Worm (Caenorhabditis elegans) whole organism, late embryonic: ENCODE results near the gene F29G9.1.
A peak's percentile ranks its signal among the peaks of the same experiment; 100 is the strongest.
"Not testable (repeated sequence)": the region's sequence is repeated elsewhere in the genome, so short reads cannot be mapped to it uniquely, and the experiment has no call there.

Experiments
- C08G9.2 ChIP-seq: sonication (generic microtip); optimal IDR thresholded peaks from 2 replicates; lab custom pipeline; 2016; ENCODE audit warnings: mild to moderate bottlenecking, missing genetic modification characterization, moderate library complexity, missing compliant biosample characterization
- C38D4.7 ChIP-seq: fragments of 200-800 bp; sonication (Bioruptor generic); optimal IDR thresholded peaks from 2 replicates; lab custom pipeline; 2018; ENCODE audit warnings: mild to moderate bottlenecking, missing genetic modification characterization, moderate library complexity, missing compliant biosample characterization
- K02D7.2 ChIP-seq: sonication (generic microtip); optimal IDR thresholded peaks from 2 replicates; lab custom pipeline; 2017; ENCODE audit warnings: mild to moderate bottlenecking, missing genetic modification characterization, missing compliant biosample characterization
- K09A11.1 ChIP-seq: sonication (generic microtip); optimal IDR thresholded peaks from 2 replicates; lab custom pipeline; 2017; ENCODE audit warnings: antibody characterized with exemption, mild to moderate bottlenecking, missing genetic modification characterization, missing compliant biosample characterization; ENCODE audit not compliant: insufficient read depth
- Y22D7AL.16 ChIP-seq: sonication (generic microtip); optimal IDR thresholded peaks from 2 replicates; lab custom pipeline; 2016; ENCODE audit warnings: missing genetic modification characterization, missing compliant biosample characterization
- ama-1 ChIP-seq: fragments of 150-350 bp; optimal IDR thresholded peaks from 2 replicates; lab custom pipeline; 2014
- ceh-14 ChIP-seq: sonication (generic microtip); optimal IDR thresholded peaks from 2 replicates; lab custom pipeline; 2016; ENCODE audit warnings: missing genotype, missing genetic modification characterization, missing compliant biosample characterization
- ceh-18 ChIP-seq: sonication (generic microtip); optimal IDR thresholded peaks from 2 replicates; lab custom pipeline; 2016; ENCODE audit warnings: missing genetic modification characterization, missing compliant biosample characterization
- ceh-2 ChIP-seq: sonication (generic microtip); optimal IDR thresholded peaks from 2 replicates; lab custom pipeline; 2016; ENCODE audit warnings: missing genotype, missing genetic modification characterization, missing compliant biosample characterization
- ceh-22 ChIP-seq: sonication (generic microtip); optimal IDR thresholded peaks from 2 replicates; lab custom pipeline; 2017; ENCODE audit warnings: missing biosample characterization, missing genetic modification characterization
- ceh-30 ChIP-seq: fragments of 150-350 bp; optimal IDR thresholded peaks from 2 replicates; lab custom pipeline; 2014; ENCODE audit warnings: missing biosample characterization, missing genetic modification characterization
- ceh-31 ChIP-seq: sonication (generic microtip); optimal IDR thresholded peaks from 2 replicates; lab custom pipeline; 2016; ENCODE audit warnings: missing genetic modification characterization, missing compliant biosample characterization
- ceh-34 ChIP-seq: sonication (generic microtip); optimal IDR thresholded peaks from 2 replicates; lab custom pipeline; 2016; ENCODE audit warnings: mild to moderate bottlenecking, missing genetic modification characterization, missing compliant biosample characterization
- ceh-45 ChIP-seq: fragments of 200-800 bp; sonication (Bioruptor generic); IDR thresholded peaks from 2 replicates; pipeline ENCODE4 v1.3.6; 2022; ENCODE audit warnings: missing genetic modification reagents, missing genetic modification characterization, missing compliant biosample characterization
- ceh-48 ChIP-seq: sonication (generic microtip); optimal IDR thresholded peaks from 2 replicates; lab custom pipeline; 2016; ENCODE audit warnings: missing genetic modification characterization, inconsistent platforms, missing compliant biosample characterization
- ceh-9 ChIP-seq: sonication (generic microtip); optimal IDR thresholded peaks from 2 replicates; lab custom pipeline; 2016; ENCODE audit warnings: mild to moderate bottlenecking, missing genetic modification characterization, inconsistent platforms, missing compliant biosample characterization
- elt-2 ChIP-seq: sonication (generic microtip); optimal IDR thresholded peaks from 2 replicates; lab custom pipeline; 2016; ENCODE audit warnings: missing genetic modification reagents, missing genetic modification characterization, missing compliant biosample characterization
- hlh-13 ChIP-seq: fragments of 200-800 bp; sonication (Bioruptor generic); optimal IDR thresholded peaks from 2 replicates; lab custom pipeline; 2018; ENCODE audit warnings: mild to moderate bottlenecking, missing genetic modification characterization, missing compliant biosample characterization
- hlh-30 ChIP-seq: sonication (generic microtip); optimal IDR thresholded peaks from 2 replicates; lab custom pipeline; 2017; ENCODE audit warnings: antibody characterized with exemption, missing genetic modification characterization, missing compliant biosample characterization; ENCODE audit not compliant: insufficient read depth
- hlh-6 ChIP-seq: sonication (generic microtip); optimal IDR thresholded peaks from 2 replicates; lab custom pipeline; 2016; ENCODE audit warnings: missing genotype, missing genetic modification characterization, missing compliant biosample characterization
- hlh-8 ChIP-seq: sonication (generic microtip); optimal IDR thresholded peaks from 2 replicates; lab custom pipeline; 2016; ENCODE audit warnings: missing genotype, missing genetic modification characterization, missing compliant biosample characterization
- nfya-1 ChIP-seq: sonication (generic microtip); optimal IDR thresholded peaks from 2 replicates; lab custom pipeline; 2017; ENCODE audit warnings: missing genetic modification characterization, mild to moderate bottlenecking, missing compliant biosample characterization, antibody characterized with exemption, moderate library complexity
- nhr-11 ChIP-seq: fragments of 150-350 bp; optimal IDR thresholded peaks from 2 replicates; lab custom pipeline; 2014; ENCODE audit warnings: missing biosample characterization, missing genetic modification characterization
- odd-2 ChIP-seq: sonication (generic microtip); optimal IDR thresholded peaks from 2 replicates; lab custom pipeline; 2017; ENCODE audit warnings: antibody characterized with exemption, mild to moderate bottlenecking, missing genetic modification characterization, missing compliant biosample characterization
- pha-4 ChIP-seq: fragments of 150-350 bp; optimal IDR thresholded peaks from 2 replicates; lab custom pipeline; 2018; ENCODE audit warnings: missing biosample characterization, missing genetic modification reagents, missing genetic modification characterization
- pros-1 ChIP-seq: fragments of 150-350 bp; optimal IDR thresholded peaks from 2 replicates; lab custom pipeline; 2014; ENCODE audit warnings: missing biosample characterization, missing genetic modification reagents, missing genetic modification characterization
- rnt-1 ChIP-seq: sonication (generic microtip); optimal IDR thresholded peaks from 2 replicates; lab custom pipeline; 2016; ENCODE audit warnings: missing genetic modification characterization, missing compliant biosample characterization
- syd-9 ChIP-seq: sonication (generic microtip); optimal IDR thresholded peaks from 2 replicates; lab custom pipeline; 2016; ENCODE audit warnings: mild to moderate bottlenecking, missing genetic modification characterization, moderate library complexity, missing compliant biosample characterization
- tbx-2 ChIP-seq: sonication (generic microtip); optimal IDR thresholded peaks from 2 replicates; lab custom pipeline; 2016; ENCODE audit warnings: missing genetic modification characterization, missing compliant biosample characterization
- ttx-3 ChIP-seq: sonication (generic microtip); optimal IDR thresholded peaks from 2 replicates; lab custom pipeline; 2016; ENCODE audit warnings: missing genetic modification reagents, missing genetic modification characterization, missing compliant biosample characterization
- unc-42 ChIP-seq: sonication (generic microtip); optimal IDR thresholded peaks from 2 replicates; lab custom pipeline; 2016; ENCODE audit warnings: missing genotype, missing genetic modification characterization, missing compliant biosample characterization
- unc-55 ChIP-seq: sonication (generic microtip); optimal IDR thresholded peaks from 2 replicates; lab custom pipeline; 2017; ENCODE audit warnings: missing biosample characterization, missing genetic modification reagents, missing genetic modification characterization

The F29G9.1 gene

DNA sequence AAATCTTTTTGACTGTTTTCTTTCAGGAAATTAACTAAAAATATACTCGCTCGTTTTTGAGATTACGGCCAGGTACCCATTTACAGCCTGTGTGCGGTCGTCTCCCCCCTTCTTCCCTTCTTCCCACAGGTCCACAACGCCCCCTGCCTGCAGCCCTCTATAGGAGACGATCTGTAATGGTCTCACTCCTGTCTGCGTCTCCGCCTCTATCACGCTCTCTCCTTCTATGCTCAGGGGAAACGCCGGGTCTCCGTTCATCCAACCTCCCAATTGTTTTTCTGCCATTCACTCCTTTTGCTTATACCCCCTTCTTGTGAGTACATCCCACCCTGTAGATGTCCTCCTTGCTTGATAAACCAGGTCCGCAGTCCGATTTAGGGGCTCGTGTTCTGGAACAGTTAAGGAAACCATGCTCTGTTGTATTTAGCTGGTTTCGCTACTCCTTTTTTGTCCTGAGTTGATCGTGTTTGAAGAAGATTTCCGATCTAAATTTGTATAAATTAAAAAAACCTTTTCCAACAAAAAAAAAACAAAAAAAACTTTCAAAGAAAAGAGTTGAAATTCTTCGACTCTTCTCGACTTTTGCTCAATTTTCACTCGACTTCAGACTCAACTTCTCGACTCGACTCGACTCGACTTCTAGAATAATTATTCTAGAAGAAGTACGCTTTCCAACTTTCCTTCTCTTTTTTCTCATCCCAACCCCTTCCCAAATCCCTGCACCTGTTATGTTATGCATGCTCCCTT lies at the start of gene F29G9.1:
TSS of gene F29G9.1 (plus strand) at position 697 of the 747 bp plus-strand sequence.
- not testable (repeated sequence) for TF ChIP-seq ceh-30, tbx-2, ceh-22 (tag; lab: Kevin White, UChicago)
- TF ChIP-seq, all 69 proteins: peak for 0; not testable (repeated sequence) for 69

DNA sequence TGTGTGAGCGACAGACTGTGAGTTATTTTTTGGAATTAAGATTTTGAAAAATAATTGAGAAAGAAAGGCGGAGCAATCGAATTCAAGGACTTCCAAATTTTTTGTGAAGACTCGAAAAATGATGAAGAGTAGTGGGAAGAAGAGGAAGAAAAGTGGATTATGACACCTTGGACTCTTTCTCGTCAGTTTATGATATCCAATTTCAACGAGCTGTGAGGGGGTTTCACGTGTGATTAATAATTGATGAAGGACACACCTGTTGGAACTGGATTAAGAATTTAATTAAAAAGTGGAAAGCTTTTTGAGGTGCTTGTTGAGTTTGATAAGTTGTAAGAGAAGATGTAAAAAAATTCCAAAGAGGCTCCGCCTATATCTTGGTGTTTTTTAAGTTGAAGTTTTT lies 48.5 kb upstream of the F29G9.1 start, which contains the start of gene fut-8:
TSS of gene fut-8 (minus strand) at position 101 of the 400 bp plus-strand sequence.
- no peak for TF ChIP-seq hlh-30 (tag; lab: Kevin White, UChicago)
- no peak for TF ChIP-seq elt-2 (tag; lab: Kevin White, UChicago)
- TF ChIP-seq pros-1: no peak
- peak; percentile 42 for TF ChIP-seq ceh-34 (tag; lab: Kevin White, UChicago)
- TF ChIP-seq hlh-13 (GFP tag; lab: Kevin White, UChicago): no peak
- TF ChIP-seq hlh-6 (tag; lab: Kevin White, UChicago): no peak
- TF ChIP-seq C38D4.7 (GFP tag; lab: Kevin White, UChicago): no peak
- no peak for TF ChIP-seq K02D7.2 (tag; lab: Kevin White, UChicago)
- no peak for TF ChIP-seq ttx-3 (tag; lab: Kevin White, UChicago)

DNA sequence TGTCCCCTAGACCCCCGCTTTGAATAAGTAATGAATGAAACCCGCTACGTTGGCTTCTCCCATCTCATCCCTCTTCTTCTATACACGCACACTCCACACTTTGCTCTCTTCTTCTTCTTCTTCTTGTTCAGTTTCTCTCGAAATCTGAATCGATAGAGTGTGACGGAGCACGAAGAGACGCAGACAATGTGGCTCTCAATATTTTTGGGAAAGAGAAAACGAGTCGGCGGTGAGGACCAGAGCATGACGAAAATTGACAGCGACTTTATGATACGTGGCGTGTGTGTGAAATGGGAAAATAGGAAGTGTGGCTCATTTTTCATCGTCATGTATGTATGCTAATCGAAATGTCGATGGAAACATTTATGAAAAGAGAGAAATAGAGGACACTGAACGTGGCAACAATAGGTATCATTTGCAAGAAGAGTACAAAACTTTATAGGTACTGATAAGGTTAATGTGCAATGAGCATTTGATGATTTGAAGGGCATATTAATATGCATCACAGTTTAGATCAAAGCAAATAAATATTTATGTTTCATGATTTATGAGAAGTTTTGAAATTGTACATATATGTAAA lies 47.3 kb upstream of the F29G9.1 start:
- TF ChIP-seq nhr-11 (tag; lab: Kevin White, UChicago) (no peak), pros-1 (peak; percentile 3), ceh-34 (tag; lab: Kevin White, UChicago) (peak; percentile 69), Y22D7AL.16 (tag; lab: Kevin White, UChicago) (no peak), ceh-48 (tag; lab: Kevin White, UChicago) (peak; percentile 73), hlh-8 (tag; lab: Kevin White, UChicago) (peak; percentile 35), elt-2 (tag; lab: Kevin White, UChicago) (peak; percentile 47), ceh-2 (tag; lab: Kevin White, UChicago) (no peak), ceh-18 (tag; lab: Kevin White, UChicago) (peak; percentile 69), tbx-2 (tag; lab: Kevin White, UChicago) (peak; percentile 50), nfya-1 (tag; lab: Kevin White, UChicago) (peak; percentile 55), ceh-14 (peak; percentile 63), ama-1 (lab: Kevin White, UChicago) (no peak), C08G9.2 (tag; lab: Kevin White, UChicago) (no peak), ceh-9 (tag; lab: Kevin White, UChicago) (no peak), rnt-1 (tag; lab: Kevin White, UChicago) (peak; percentile 54), pha-4 (no peak), K09A11.1 (tag; lab: Kevin White, UChicago) (no peak), ceh-31 (tag; lab: Kevin White, UChicago) (peak; percentile 53), odd-2 (no peak), ceh-22 (tag; lab: Kevin White, UChicago) (no peak), ceh-45 (GFP tag; lab: Robert Waterston, UW) (no peak), unc-42 (tag; lab: Kevin White, UChicago) (peak; percentile 80), unc-55 (GFP tag; lab: Kevin White, UChicago) (peak; percentile 94), syd-9 (tag; lab: Kevin White, UChicago) (peak; percentile 41)

DNA sequence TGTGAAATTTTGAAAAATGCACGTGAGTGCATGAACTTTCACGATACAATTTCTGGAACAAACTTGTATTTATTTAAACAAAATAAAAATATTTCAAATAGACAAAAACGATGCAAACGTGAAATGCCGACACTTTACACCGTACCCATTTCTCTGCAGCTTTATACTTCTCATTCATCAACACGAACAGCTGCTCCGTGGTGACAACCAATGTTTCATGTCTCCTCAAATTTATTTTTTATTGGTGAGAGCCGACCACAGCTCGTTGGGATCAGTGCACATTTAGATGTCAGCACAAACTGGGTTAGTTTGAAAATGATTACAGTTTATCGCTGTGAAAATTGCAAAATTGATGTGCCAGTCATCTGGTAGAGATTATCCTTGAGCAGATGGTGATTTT lies 43.3 kb upstream of the F29G9.1 start:
- TF ChIP-seq unc-55 (GFP tag; lab: Kevin White, UChicago): peak; percentile 84
- no peak for TF ChIP-seq K09A11.1 (tag; lab: Kevin White, UChicago)
- peak; percentile 39 for TF ChIP-seq rnt-1 (tag; lab: Kevin White, UChicago)
